Fruit fly (Drosophila melanogaster) whole organism, adult: ENCODE data around the gene Ptp69D.

Experiments
- CG11617 ChIP-seq: fragments of 200-800 bp; sonication (Bioruptor generic); optimal IDR thresholded peaks from 2 replicates; lab custom pipeline; 2017; ENCODE audit warnings: mild to moderate bottlenecking, missing biosample characterization, missing genetic modification reagents, missing genetic modification characterization
- CG12768 ChIP-seq: fragments of 200-800 bp; sonication (Bioruptor generic); optimal IDR thresholded peaks from 2 replicates; lab custom pipeline; 2017; ENCODE audit warnings: missing biosample characterization, missing genetic modification characterization, mild to moderate bottlenecking, moderate library complexity, missing genetic modification reagents
- CG14711 ChIP-seq: fragments of 200-800 bp; sonication (Bioruptor generic); optimal IDR thresholded peaks from 2 replicates; lab custom pipeline; 2018; ENCODE audit warnings: missing biosample characterization, mild to moderate bottlenecking, missing genetic modification characterization, moderate library complexity
- CG1620 ChIP-seq: fragments of 200-800 bp; sonication (Bioruptor generic); optimal IDR thresholded peaks from 2 replicates; lab custom pipeline; 2016; ENCODE audit warnings: missing biosample characterization, missing genetic modification characterization
- CG33017 ChIP-seq: fragments of 200-800 bp; sonication (Bioruptor generic); optimal IDR thresholded peaks from 2 replicates; lab custom pipeline; 2018; ENCODE audit warnings: missing biosample characterization, mild to moderate bottlenecking, missing genetic modification characterization, moderate library complexity
- CG5204 ChIP-seq: fragments of 200-800 bp; sonication (Bioruptor generic); optimal IDR thresholded peaks from 2 replicates; lab custom pipeline; 2016; ENCODE audit warnings: missing biosample characterization, missing genetic modification characterization
- CG7045 ChIP-seq: fragments of 200-800 bp; sonication (Bioruptor generic); optimal IDR thresholded peaks from 2 replicates; lab custom pipeline; 2017; ENCODE audit warnings: missing biosample characterization, mild to moderate bottlenecking, missing genetic modification characterization
- CG7101 ChIP-seq: fragments of 200-800 bp; sonication (Bioruptor generic); optimal IDR thresholded peaks from 2 replicates; lab custom pipeline; 2018; ENCODE audit warnings: missing biosample characterization, mild to moderate bottlenecking, missing genetic modification characterization, moderate library complexity
- Clk ChIP-seq: fragments of 200-800 bp; sonication (Bioruptor generic); optimal IDR thresholded peaks from 2 replicates; lab custom pipeline; 2017; ENCODE audit warnings: missing biosample characterization, missing genetic modification characterization
- Crg-1 ChIP-seq: fragments of 200-800 bp; sonication (Bioruptor generic); optimal IDR thresholded peaks from 2 replicates; lab custom pipeline; 2016; ENCODE audit warnings: missing biosample characterization, missing genetic modification characterization
- Hr96 ChIP-seq: fragments of 200-800 bp; sonication (Bioruptor generic); optimal IDR thresholded peaks from 2 replicates; lab custom pipeline; 2016; ENCODE audit warnings: missing biosample characterization, missing genetic modification characterization
- Mnt ChIP-seq: fragments of 200-800 bp; sonication (Bioruptor generic); optimal IDR thresholded peaks from 2 replicates; lab custom pipeline; 2016; ENCODE audit warnings: missing biosample characterization, mild to moderate bottlenecking, missing genetic modification characterization
- bab1 ChIP-seq: fragments of 200-800 bp; sonication (Bioruptor generic); optimal IDR thresholded peaks from 3 replicates; lab custom pipeline; 2019; ENCODE audit warnings: missing biosample characterization, mild to moderate bottlenecking, missing genetic modification characterization, moderate library complexity
- cic ChIP-seq: fragments of 200-800 bp; sonication (Bioruptor generic); optimal IDR thresholded peaks from 2 replicates; lab custom pipeline; 2017; ENCODE audit warnings: missing biosample characterization, mild to moderate bottlenecking, missing genetic modification characterization, moderate library complexity
- cnc ChIP-seq, 2 experiments: fragments of >200 bp; optimal IDR thresholded peaks; 2 replicates each; lab custom pipeline; 2017
- kay ChIP-seq: fragments of 200-800 bp; sonication (Bioruptor generic); peaks from one replicate; lab custom pipeline; 2016; ENCODE audit warnings: missing biosample characterization, missing genetic modification characterization, borderline replicate concordance
- pad ChIP-seq: fragments of 200-800 bp; sonication (Bioruptor generic); optimal IDR thresholded peaks from 3 replicates; lab custom pipeline; 2017; ENCODE audit warnings: missing biosample characterization, missing genetic modification characterization, mild to moderate bottlenecking, moderate library complexity, missing genetic modification reagents
- tj ChIP-seq: fragments of 200-800 bp; sonication (Bioruptor generic); optimal IDR thresholded peaks from 3 replicates; lab custom pipeline; 2017; ENCODE audit warnings: missing biosample characterization, mild to moderate bottlenecking, missing genetic modification characterization, moderate library complexity
- toe ChIP-seq: fragments of 200-800 bp; sonication (Bioruptor generic); optimal IDR thresholded peaks from 2 replicates; lab custom pipeline; 2016; ENCODE audit warnings: missing biosample characterization, missing genetic modification characterization

Gene Ptp69D

dm6 chr3L:12746241-12746640, 11.5 kb downstream of the Ptp69D start:
- no peak for TF ChIP-seq Mnt (GFP tag; lab: Kevin White, UChicago)
- TF ChIP-seq pad (GFP tag; lab: Kevin White, UChicago) = no peak
- no peak for TF ChIP-seq CG5204 (GFP tag; lab: Kevin White, UChicago)
- TF ChIP-seq Hr96 (GFP tag; lab: Kevin White, UChicago) = no peak
- TF ChIP-seq cnc (optimal IDR thresholded peaks at IDR 0.05; lab: Kevin White, UChicago) = no peak
- TF ChIP-seq CG7101 = no peak
- no peak for TF ChIP-seq kay (GFP tag; lab: Kevin White, UChicago)
- no peak for TF ChIP-seq bab1 (GFP tag; lab: Kevin White, UChicago)
- no peak for TF ChIP-seq Clk (GFP tag; lab: Kevin White, UChicago)
- no peak for TF ChIP-seq cic (GFP tag; lab: Kevin White, UChicago)
- TF ChIP-seq CG11617 (GFP tag; lab: Kevin White, UChicago) = no peak
- TF ChIP-seq CG1620 (GFP tag; lab: Kevin White, UChicago) = no peak
- no peak for TF ChIP-seq CG14711 (tag; lab: Kevin White, UChicago)
- no peak for TF ChIP-seq CG33017 (tag; lab: Kevin White, UChicago)
- TF ChIP-seq tj (GFP tag; lab: Kevin White, UChicago) = no peak

- no peak for TF ChIP-seq tj (GFP tag; lab: Kevin White, UChicago)
- peak; percentile 81 for TF ChIP-seq kay (GFP tag; lab: Kevin White, UChicago)
Measured at dm6 chr3L:12748711-12749566, 14.2 kb downstream of the Ptp69D start.

dm6 chr3L:12749567-12750535, 15.1 kb downstream of the Ptp69D start, which contains the start of the genes Klc and CG10984:
Gene Klc (minus strand): TSS chr3L:12750056.
Gene CG10984 (plus strand): TSS chr3L:12750119.
- TF ChIP-seq Mnt (GFP tag; lab: Kevin White, UChicago) = no peak
- no peak for TF ChIP-seq cnc (optimal IDR thresholded peaks at IDR 0.05; lab: Kevin White, UChicago)
- TF ChIP-seq CG7045 (GFP tag; lab: Kevin White, UChicago) = peak; percentile 37
- no peak for TF ChIP-seq Clk (GFP tag; lab: Kevin White, UChicago)
- TF ChIP-seq CG14711 (tag; lab: Kevin White, UChicago) = peak; percentile 57
- peak; percentile 43 for TF ChIP-seq bab1 (GFP tag; lab: Kevin White, UChicago)
- peak; percentile 2 for TF ChIP-seq CG7101
- peak; percentile 70 for TF ChIP-seq tj (GFP tag; lab: Kevin White, UChicago)
- no peak for TF ChIP-seq Crg-1 (GFP tag; lab: Kevin White, UChicago)
- TF ChIP-seq cic (GFP tag; lab: Kevin White, UChicago) = no peak

- TF ChIP-seq CG7101 (no peak), CG11617 (GFP tag; lab: Kevin White, UChicago) (peak; percentile 58), Clk (GFP tag; lab: Kevin White, UChicago) (peak; percentile 2), CG14711 (tag; lab: Kevin White, UChicago) (no peak), Crg-1 (GFP tag; lab: Kevin White, UChicago) (peak; percentile 11), bab1 (GFP tag; lab: Kevin White, UChicago) (peak; percentile 90), CG12768 (no peak), pad (GFP tag; lab: Kevin White, UChicago) (no peak), Mnt (GFP tag; lab: Kevin White, UChicago) (peak; percentile 58), kay (GFP tag; lab: Kevin White, UChicago) (peak; percentile 97), CG1620 (GFP tag; lab: Kevin White, UChicago) (peak; percentile 41), cnc (optimal IDR thresholded peaks at IDR 0.05; lab: Kevin White, UChicago) (peak; percentile 64 to 90), cic (GFP tag; lab: Kevin White, UChicago) (peak; percentile 30)
Measured at dm6 chr3L:12754769-12755189, 20.0 kb downstream of the Ptp69D start, which contains the start of the genes CG10973 and Vps13D. Gene CG10973 (minus strand): TSS chr3L:12754774. Gene Vps13D (plus strand): TSS chr3L:12755049.

- TF ChIP-seq Mnt (GFP tag; lab: Kevin White, UChicago) (peak; percentile 54), cic (GFP tag; lab: Kevin White, UChicago) (peak; percentile 76), CG33017 (tag; lab: Kevin White, UChicago) (peak; percentile 20), bab1 (GFP tag; lab: Kevin White, UChicago) (peak; percentile 43), Crg-1 (GFP tag; lab: Kevin White, UChicago) (no peak), CG12768 (peak; percentile 17), cnc (optimal IDR thresholded peaks at IDR 0.05; lab: Kevin White, UChicago) (no peak), kay (GFP tag; lab: Kevin White, UChicago) (peak; percentile 99), toe (GFP tag; lab: Kevin White, UChicago) (peak; percentile 27), CG7045 (GFP tag; lab: Kevin White, UChicago) (no peak)
Measured at dm6 chr3L:12772740-12773686, 38.3 kb downstream of the Ptp69D start, which contains the start of gene Hip1. Gene Hip1 (minus strand): TSS chr3L:12773573.
